Fruit fly (Drosophila melanogaster): ENCODE measurements around the gene CG42521.

The CG42521 gene

DNA sequence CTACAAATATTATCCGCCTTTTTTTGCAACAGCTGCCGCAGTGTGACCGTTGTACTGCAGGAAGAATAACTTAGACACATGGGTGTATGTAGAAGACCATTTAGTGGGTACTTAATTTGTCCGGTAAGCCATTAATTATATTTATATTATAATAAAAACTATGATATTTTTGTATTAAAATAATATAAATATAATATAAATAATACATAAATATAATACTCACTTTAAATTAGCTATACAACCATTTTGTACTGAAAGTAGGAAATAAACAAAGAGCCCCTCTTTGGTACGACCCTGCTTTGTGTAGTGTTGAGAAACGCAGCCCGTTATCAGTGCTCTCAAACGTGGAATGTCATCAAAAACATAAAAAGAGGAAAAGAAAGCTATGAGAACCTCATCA lies 14.4 kb upstream of the CG42521 start, which contains the start of gene Cnep1r2 (continued):
- TF ChIP-seq CrebB (tag; optimal IDR thresholded peaks at IDR 0.05) (peak; percentile 89), Stat92E (GFP tag; optimal IDR thresholded peaks at IDR 0.05) (peak in 1 of 3 experiments; percentile 83), CG11247 (GFP tag; IDR thresholded peaks at IDR 0.05) (peak; percentile 92), CG4360 (GFP tag; IDR thresholded peaks at IDR 0.05) (peak; percentile 71), wek (GFP tag; optimal IDR thresholded peaks at IDR 0.05) (peak; percentile 8), otp (GFP tag; IDR thresholded peaks at IDR 0.05) (peak; percentile 88), CG15601 (tag; optimal IDR thresholded peaks at IDR 0.05) (peak; percentile 96), CG14014 (GFP tag; IDR thresholded peaks at IDR 0.05) (peak; percentile 95), Max (GFP tag; optimal IDR thresholded peaks at IDR 0.05) (peak; percentile 87), dysf (GFP tag; IDR thresholded peaks at IDR 0.05) (peak; percentile 97), amos (GFP tag; IDR thresholded peaks at IDR 0.05; ENCODE audit: partially characterized antibody) (no peak), Oaz (GFP tag; IDR thresholded peaks at IDR 0.05) (peak; percentile 73; the same call in 1 of the 2 replicates), CG13424 (tag; optimal IDR thresholded peaks at IDR 0.05) (peak; percentile 98), CG1792 (GFP tag; optimal IDR thresholded peaks at IDR 0.05) (peak; percentile 16), sens (GFP tag) (peak; percentile 90), psq (GFP tag; optimal IDR thresholded peaks at IDR 0.05) (peak; percentile 83), NC2α (GFP tag; optimal IDR thresholded peaks at IDR 0.05) (no peak), CG31224 (GFP tag; IDR thresholded peaks at IDR 0.05) (peak; percentile 93), cas (GFP tag; IDR thresholded peaks at IDR 0.05) (peak; percentile 87), C15 (GFP tag; IDR thresholded peaks at IDR 0.05) (peak; percentile 66; the same call in 2 of the 3 replicates), BtbVII (GFP tag; optimal IDR thresholded peaks at IDR 0.05) (peak; percentile 86), CG30431 (GFP tag; optimal IDR thresholded peaks at IDR 0.05) (peak; percentile 96), NC2β (GFP tag; optimal IDR thresholded peaks at IDR 0.05) (peak; percentile 35), Dref (GFP tag; IDR thresholded peaks at IDR 0.05) (no peak), CG1602 (GFP tag; optimal IDR thresholded peaks at IDR 0.05) (peak; percentile 96), sc (optimal IDR thresholded peaks at IDR 0.05) (no peak), sc (GFP tag; optimal IDR thresholded peaks at IDR 0.05) (peak; percentile 94), Dfd (GFP tag; optimal IDR thresholded peaks at IDR 0.05) (no peak), CG2875 (GFP tag; optimal IDR thresholded peaks at IDR 0.05) (peak; percentile 88), sima (GFP tag; optimal IDR thresholded peaks at IDR 0.05) (no peak), croc (GFP tag; conservative IDR thresholded peaks at IDR 0.05) (peak; percentile 97), Hmx (GFP tag; optimal IDR thresholded peaks at IDR 0.05) (no peak), CG16815 (GFP tag; optimal IDR thresholded peaks at IDR 0.05) (peak; percentile 95), kni (GFP tag; optimal IDR thresholded peaks at IDR 0.05) (no peak), cg (GFP tag; optimal IDR thresholded peaks at IDR 0.05) (no peak), CG12236 (GFP tag; optimal IDR thresholded peaks at IDR 0.05) (no peak), CG10321 (GFP tag; IDR thresholded peaks at IDR 0.05) (peak; percentile 43; the same call in 1 of the 2 replicates), D (optimal IDR thresholded peaks at IDR 0.05) (no peak), D (GFP tag; optimal IDR thresholded peaks at IDR 0.05) (peak; percentile 93), chif (GFP tag; optimal IDR thresholded peaks at IDR 0.05) (peak; percentile 69 to 72), zen2 (GFP tag; IDR thresholded peaks at IDR 0.05; ENCODE audit: partially characterized antibody) (no peak), ken (GFP tag; IDR thresholded peaks at IDR 0.05) (peak; percentile 95), Adf1 (GFP tag; IDR thresholded peaks at IDR 0.05) (peak; percentile 70), sr (GFP tag; IDR thresholded peaks at IDR 0.05) (peak; percentile 68; the same call in 1 of the 3 replicates), sens-2 (GFP tag; IDR thresholded peaks at IDR 0.05) (peak; percentile 72; the same call in 1 of the 2 replicates), emc (GFP tag; optimal IDR thresholded peaks at IDR 0.05) (no peak), kah (GFP tag; optimal IDR thresholded peaks at IDR 0.05) (peak; percentile 84), CG33557 (GFP tag; optimal IDR thresholded peaks at IDR 0.05) (peak; percentile 98), CG10959 (GFP tag; IDR thresholded peaks at IDR 0.05) (peak; percentile 90), CG4820 (GFP tag; optimal IDR thresholded peaks at IDR 0.05) (peak; percentile 88), seq (GFP tag; IDR thresholded peaks at IDR 0.05) (peak; percentile 90), fd64A (GFP tag; optimal IDR thresholded peaks at IDR 0.05) (peak; percentile 24)
